Fruit fly (Drosophila melanogaster) whole organism, embryonic: ENCODE measurements around the gene Teh1.
A peak's percentile ranks its signal among the peaks of the same experiment; 100 is the strongest.

Experiments used
- Abd-B ChIP-seq: fragments of 200-800 bp; sonication (Bioruptor generic); optimal IDR thresholded peaks from 2 replicates; lab custom pipeline; 2018; ENCODE audit warnings: missing biosample characterization, mild to moderate bottlenecking, missing genetic modification characterization, moderate library complexity
- Aef1 ChIP-seq: fragments of 200-800 bp; sonication (Bioruptor generic); IDR thresholded peaks from 3 replicates; pipeline ENCODE4 v1.3.6; 2022; ENCODE audit warnings: missing biosample characterization, missing genetic modification characterization
- Bdp1 ChIP-seq: fragments of 200-800 bp; sonication (Bioruptor generic); optimal IDR thresholded peaks from 3 replicates; lab custom pipeline; 2016; ENCODE audit warnings: missing biosample characterization, missing genetic modification characterization
- CG1024 ChIP-seq: fragments of 200-800 bp; sonication (Bioruptor generic); IDR thresholded peaks from 2 replicates; pipeline ENCODE4 v1.3.6; 2022; ENCODE audit warnings: missing biosample characterization, missing genetic modification characterization
- CG11456 ChIP-seq: fragments of 200-800 bp; sonication (Bioruptor generic); IDR thresholded peaks from 3 replicates; pipeline ENCODE4 v1.3.6; 2022; ENCODE audit warnings: missing biosample characterization, missing genetic modification characterization
- CG13775 ChIP-seq: fragments of 200-800 bp; sonication (Bioruptor generic); optimal IDR thresholded peaks from 3 replicates; lab custom pipeline; 2017; ENCODE audit warnings: missing biosample characterization, mild to moderate bottlenecking, missing genetic modification characterization
- CG14441 ChIP-seq: fragments of 200-800 bp; sonication (Bioruptor generic); IDR thresholded peaks from 2 replicates; pipeline ENCODE4 v1.3.6; 2022; ENCODE audit warnings: missing biosample characterization, missing genetic modification characterization
- CG14965 ChIP-seq: fragments of 200-800 bp; sonication (Bioruptor generic); optimal IDR thresholded peaks from 2 replicates; lab custom pipeline; 2016; ENCODE audit warnings: missing biosample characterization, missing genetic modification characterization, borderline replicate concordance
- CG16813 ChIP-seq: fragments of 200-800 bp; sonication (Bioruptor generic); IDR thresholded peaks from 3 replicates; pipeline ENCODE4 v1.3.6; 2022; ENCODE audit warnings: missing biosample characterization, missing genetic modification characterization; ENCODE audit not compliant: partially characterized antibody
- CG16815 ChIP-seq: fragments of 200-800 bp; sonication (Bioruptor generic); optimal IDR thresholded peaks from 3 replicates; lab custom pipeline; 2017; ENCODE audit warnings: missing biosample characterization, mild to moderate bottlenecking, missing genetic modification characterization
- CG17186 ChIP-seq: fragments of 200-800 bp; sonication (Bioruptor generic); optimal IDR thresholded peaks from 3 replicates; lab custom pipeline; 2017; ENCODE audit warnings: missing biosample characterization, missing genetic modification reagents, missing genetic modification characterization
- CG17359 ChIP-seq: fragments of 200-800 bp; sonication (Bioruptor generic); optimal IDR thresholded peaks from 3 replicates; lab custom pipeline; 2018; ENCODE audit warnings: missing biosample characterization, mild to moderate bottlenecking, missing genetic modification characterization, moderate library complexity
- CG17612 ChIP-seq: fragments of 200-800 bp; sonication (Bioruptor generic); IDR thresholded peaks from 2 replicates; pipeline ENCODE4 v1.3.6; 2022; ENCODE audit warnings: missing biosample characterization, missing genetic modification characterization
- CG17829 ChIP-seq: fragments of 200-800 bp; optimal IDR thresholded peaks from 2 replicates; lab custom pipeline; 2019; ENCODE audit warnings: missing biosample characterization, mild to moderate bottlenecking, missing genetic modification characterization, moderate library complexity
- CG2875 ChIP-seq: fragments of 200-800 bp; sonication (Bioruptor generic); optimal IDR thresholded peaks from 2 replicates; lab custom pipeline; 2017; ENCODE audit warnings: missing biosample characterization, mild to moderate bottlenecking, missing genetic modification characterization, missing genetic modification reagents
- CG3281 ChIP-seq: fragments of 200-800 bp; sonication (Bioruptor generic); optimal IDR thresholded peaks from 3 replicates; lab custom pipeline; 2017; ENCODE audit warnings: missing biosample characterization, mild to moderate bottlenecking, missing genetic modification characterization
- CG4360 ChIP-seq: fragments of 200-800 bp; sonication (Bioruptor generic); IDR thresholded peaks from 2 replicates; pipeline ENCODE4 v1.3.6; 2022; ENCODE audit warnings: missing biosample characterization, missing genetic modification characterization
- CG5245 ChIP-seq: fragments of 200-800 bp; sonication (Bioruptor generic); optimal IDR thresholded peaks from 3 replicates; lab custom pipeline; 2016; ENCODE audit warnings: missing biosample characterization, missing genetic modification characterization
- CG6254 ChIP-seq: fragments of 200-800 bp; sonication (Bioruptor generic); optimal IDR thresholded peaks from 3 replicates; lab custom pipeline; 2017; ENCODE audit warnings: mild to moderate bottlenecking, missing biosample characterization, missing genetic modification reagents, missing genetic modification characterization
- CG6765 ChIP-seq: fragments of 200-800 bp; sonication (Bioruptor generic); optimal IDR thresholded peaks from 3 replicates; lab custom pipeline; 2017; ENCODE audit warnings: missing biosample characterization, mild to moderate bottlenecking, missing genetic modification characterization
- CG6813 ChIP-seq: fragments of 200-800 bp; sonication (Bioruptor generic); optimal IDR thresholded peaks from 2 replicates; lab custom pipeline; 2017; ENCODE audit warnings: missing biosample characterization, missing genetic modification characterization, mild to moderate bottlenecking, moderate library complexity, missing genetic modification reagents
- CG6854 ChIP-seq: fragments of 200-800 bp; sonication (Bioruptor generic); optimal IDR thresholded peaks from 3 replicates; lab custom pipeline; 2017; ENCODE audit warnings: missing biosample characterization, mild to moderate bottlenecking, missing genetic modification characterization
- CG7786 ChIP-seq: fragments of 200-800 bp; sonication (Bioruptor generic); optimal IDR thresholded peaks from 2 replicates; lab custom pipeline; 2016; ENCODE audit warnings: missing biosample characterization, missing genetic modification characterization
- CG9817 ChIP-seq: fragments of 200-800 bp; sonication (Bioruptor generic); optimal IDR thresholded peaks from 2 replicates; lab custom pipeline; 2018; ENCODE audit warnings: missing biosample characterization, mild to moderate bottlenecking, missing genetic modification characterization, moderate library complexity
- CkIIα-i1 ChIP-seq: fragments of 200-800 bp; sonication (Bioruptor generic); IDR thresholded peaks from 2 replicates; pipeline ENCODE4 v1.3.6; 2022; ENCODE audit warnings: missing biosample characterization, missing genetic modification characterization
- CoRest ChIP-seq: fragments of 200-800 bp; sonication (Bioruptor generic); optimal IDR thresholded peaks from 3 replicates; lab custom pipeline; 2018; ENCODE audit warnings: missing biosample characterization, mild to moderate bottlenecking, missing genetic modification characterization, moderate library complexity
- D19A ChIP-seq: fragments of 200-800 bp; optimal IDR thresholded peaks from 3 replicates; lab custom pipeline; 2019; ENCODE audit warnings: missing biosample characterization, mild to moderate bottlenecking, missing genetic modification characterization, moderate library complexity
- Dfd ChIP-seq, 2 experiments: fragments of >200 bp; optimal IDR thresholded peaks; 2 replicates each; lab custom pipeline; 2017; ENCODE audit warnings: missing biosample characterization in 2 of 2, missing genetic modification characterization in 2 of 2
- H2.0 ChIP-seq: fragments of 200-800 bp; sonication (Bioruptor generic); IDR thresholded peaks from 2 replicates; pipeline ENCODE4 v1.3.6; 2022; ENCODE audit warnings: missing biosample characterization, missing genetic modification characterization
- HHEX ChIP-seq: fragments of 200-800 bp; sonication (Bioruptor generic); optimal IDR thresholded peaks from 3 replicates; lab custom pipeline; 2017; ENCODE audit warnings: missing biosample characterization, mild to moderate bottlenecking, missing genetic modification characterization, missing genetic modification reagents
- HmgD ChIP-seq: fragments of 200-800 bp; sonication (Bioruptor generic); optimal IDR thresholded peaks from 3 replicates; lab custom pipeline; 2016; ENCODE audit warnings: missing biosample characterization, missing genetic modification characterization
- Hmr ChIP-seq: fragments of 200-800 bp; sonication (Bioruptor generic); optimal IDR thresholded peaks from 3 replicates; lab custom pipeline; 2017; ENCODE audit warnings: mild to moderate bottlenecking, missing biosample characterization, missing genetic modification reagents, missing genetic modification characterization
- Lim3 ChIP-seq: fragments of 200-800 bp; sonication (Bioruptor generic); IDR thresholded peaks from 2 replicates; pipeline ENCODE4 v1.3.6; 2022; ENCODE audit warnings: missing biosample characterization, missing genetic modification characterization
- MTF-1 ChIP-seq: fragments of 200-800 bp; sonication (Bioruptor generic); optimal IDR thresholded peaks from 2 replicates; lab custom pipeline; 2018; ENCODE audit warnings: missing biosample characterization, mild to moderate bottlenecking, missing genetic modification characterization, borderline replicate concordance
- PHDP ChIP-seq: fragments of 200-800 bp; sonication (Bioruptor generic); optimal IDR thresholded peaks from 3 replicates; lab custom pipeline; 2018; ENCODE audit warnings: missing biosample characterization, mild to moderate bottlenecking, missing genetic modification characterization, moderate library complexity
- abd-A ChIP-seq: fragments of 200-800 bp; sonication (Bioruptor generic); optimal IDR thresholded peaks from 3 replicates; lab custom pipeline; 2019; ENCODE audit warnings: missing biosample characterization, mild to moderate bottlenecking, missing genetic modification characterization, moderate library complexity
- ac ChIP-seq: fragments of 200-800 bp; sonication (Bioruptor generic); optimal IDR thresholded peaks from 3 replicates; lab custom pipeline; 2017; ENCODE audit warnings: missing biosample characterization, mild to moderate bottlenecking, missing genetic modification characterization
- ap ChIP-seq: fragments of 200-800 bp; sonication (Bioruptor generic); IDR thresholded peaks from 2 replicates; pipeline ENCODE4 v1.3.6; 2022; ENCODE audit warnings: missing biosample characterization, missing genetic modification characterization
- bab2 ChIP-seq: fragments of 200-800 bp; sonication (Bioruptor generic); optimal IDR thresholded peaks from 2 replicates; lab custom pipeline; 2016; ENCODE audit warnings: missing biosample characterization, missing genetic modification characterization
- bigmax ChIP-seq: fragments of 200-800 bp; sonication (Bioruptor generic); optimal IDR thresholded peaks from 2 replicates; lab custom pipeline; 2018; ENCODE audit warnings: missing biosample characterization, mild to moderate bottlenecking, missing genetic modification characterization
- gsb-n ChIP-seq: fragments of 200-800 bp; sonication (Bioruptor generic); optimal IDR thresholded peaks from 3 replicates; lab custom pipeline; 2018; ENCODE audit warnings: missing biosample characterization, mild to moderate bottlenecking, missing genetic modification characterization
- lov ChIP-seq, 2 experiments: fragments of 200-800 bp in 1 of 2; fragments of >200 bp in 1 of 2; sonication (Bioruptor generic) in 1 of 2; IDR thresholded peaks in 1 of 2; optimal IDR thresholded peaks in 1 of 2; 2 replicates in 1 of 2; 3 replicates in 1 of 2; pipeline versions ENCODE4 v1.3.6 to Lab custom; 2017 to 2022; ENCODE audit warnings: missing biosample characterization in 1 of 2, missing genetic modification characterization in 1 of 2
- nau ChIP-seq: fragments of 200-800 bp; sonication (Bioruptor generic); optimal IDR thresholded peaks from 3 replicates; lab custom pipeline; 2017; ENCODE audit warnings: missing biosample characterization, mild to moderate bottlenecking, missing genetic modification characterization, missing genetic modification reagents
- p53 ChIP-seq: fragments of 200-800 bp; sonication (Bioruptor generic); optimal IDR thresholded peaks from 2 replicates; lab custom pipeline; 2016; ENCODE audit warnings: missing biosample characterization, missing genetic modification characterization
- pum ChIP-seq: fragments of 200-800 bp; sonication (Bioruptor generic); optimal IDR thresholded peaks from 2 replicates; lab custom pipeline; 2016; ENCODE audit warnings: missing biosample characterization, missing genetic modification characterization
- rib ChIP-seq: fragments of 200-800 bp; sonication (Bioruptor generic); IDR thresholded peaks from 2 replicates; pipeline ENCODE4 v1.3.6; 2022; ENCODE audit warnings: missing biosample characterization, missing genetic modification characterization
- sens-2 ChIP-seq: fragments of 200-800 bp; sonication (Bioruptor generic); IDR thresholded peaks from 2 replicates; pipeline ENCODE4 v1.3.6; 2022; ENCODE audit warnings: missing biosample characterization, missing genetic modification characterization
- slou ChIP-seq: fragments of 200-800 bp; sonication (Bioruptor generic); optimal IDR thresholded peaks from 3 replicates; lab custom pipeline; 2016; ENCODE audit warnings: missing biosample characterization, missing genetic modification characterization
- slp2 ChIP-seq: fragments of 200-800 bp; sonication (Bioruptor generic); optimal IDR thresholded peaks from 2 replicates; lab custom pipeline; 2016; ENCODE audit warnings: missing biosample characterization, missing genetic modification characterization

Gene Teh1

DNA sequence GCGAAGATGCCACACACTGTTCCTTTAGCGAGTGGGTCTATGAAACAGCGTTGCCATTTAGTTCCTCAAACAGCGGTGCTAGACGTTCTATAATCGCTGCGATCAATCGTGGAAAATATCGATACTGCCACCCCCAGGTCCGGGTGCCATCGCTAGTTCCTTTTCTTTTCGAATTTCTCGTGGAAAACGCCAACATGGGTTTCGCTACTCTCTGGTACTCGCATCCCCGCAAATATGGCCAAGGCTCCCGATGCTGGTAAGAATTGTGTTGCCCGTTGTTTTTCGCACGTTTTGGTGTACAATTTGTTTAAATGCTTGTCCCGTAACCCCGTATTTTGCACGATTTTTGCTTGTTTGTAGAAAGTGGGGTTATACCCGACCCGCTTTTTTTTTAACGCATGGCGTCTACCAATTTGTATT lies 90.0 kb downstream of the Teh1 start, which contains the start of gene RpS29 (continued):
- TF ChIP-seq nau (GFP tag; lab: Kevin White, UChicago) = no peak
- no peak for TF ChIP-seq ac (GFP tag; lab: Kevin White, UChicago)
- TF ChIP-seq slp2 (GFP tag; lab: Kevin White, UChicago) = peak; percentile 63
- peak; percentile 82 for TF ChIP-seq CG6813 (GFP tag; lab: Kevin White, UChicago)
- 0 out of 2 replicates have a peak, but pooled peaks have one; percentile 33 for TF ChIP-seq CkIIα-i1 (GFP tag; lab: Robert Waterston, UW)
- TF ChIP-seq CG16815 (GFP tag; lab: Kevin White, UChicago) = peak; percentile 2
- peak; percentile 79 for TF ChIP-seq MTF-1
- TF ChIP-seq lov (optimal IDR thresholded peaks at IDR 0.05; lab: Kevin White, UChicago) = no peak
- peak; percentile 62; the same call in 1 of the 3 replicates for TF ChIP-seq lov (GFP tag; IDR thresholded peaks at IDR 0.05; lab: Robert Waterston, UW)
- peak; percentile 81 for TF ChIP-seq pum (GFP tag; lab: Kevin White, UChicago)
- TF ChIP-seq CG7786 (GFP tag; lab: Kevin White, UChicago) = peak; percentile 86
- TF ChIP-seq sens-2 (GFP tag; lab: Robert Waterston, UW) = no peak; the same call in 1 of the 2 replicates
- TF ChIP-seq CoRest (tag; lab: Kevin White, UChicago) = peak; percentile 63
- TF ChIP-seq CG17186 = peak; percentile 90
- TF ChIP-seq bigmax (GFP tag; lab: Kevin White, UChicago) = peak; percentile 99
- peak; percentile 40 for TF ChIP-seq Abd-B
- peak; percentile 95 for TF ChIP-seq CG11456 (GFP tag; lab: Robert Waterston, UW)
- peak; percentile 52; the same call in 1 of the 2 replicates for TF ChIP-seq rib (GFP tag; lab: Robert Waterston, UW)
- TF ChIP-seq H2.0 = peak; percentile 74
- TF ChIP-seq CG2875 (GFP tag; lab: Kevin White, UChicago) = peak; percentile 43
- TF ChIP-seq CG9817 (tag; lab: Kevin White, UChicago) = peak; percentile 83
- peak; percentile 77 for TF ChIP-seq Aef1
- TF ChIP-seq HmgD (GFP tag; lab: Kevin White, UChicago) = peak; percentile 92
- TF ChIP-seq Lim3 (GFP tag; lab: Robert Waterston, UW) = peak; percentile 46; the same call in 1 of the 2 replicates
- peak; percentile 74 for TF ChIP-seq CG17829 (tag; lab: Kevin White, UChicago)
- peak; percentile 93 for TF ChIP-seq CG16813
- peak; percentile 77 for TF ChIP-seq CG14441
- peak; percentile 83 for TF ChIP-seq CG6765 (GFP tag; lab: Kevin White, UChicago)
- peak; percentile 85 for TF ChIP-seq CG3281 (GFP tag; lab: Kevin White, UChicago)
- TF ChIP-seq abd-A (tag; lab: Kevin White, UChicago) = no peak
- TF ChIP-seq ap (GFP tag; lab: Robert Waterston, UW) = no peak
- no peak for TF ChIP-seq CG6254 (GFP tag; lab: Kevin White, UChicago)
- TF ChIP-seq CG6854 (GFP tag; lab: Kevin White, UChicago) = peak; percentile 66
- peak; percentile 31; the same call in 1 of the 2 replicates for TF ChIP-seq CG17612
- TF ChIP-seq CG1024 (GFP tag; lab: Robert Waterston, UW) = peak; percentile 64
- peak; percentile 94 for TF ChIP-seq Hmr (GFP tag; lab: Kevin White, UChicago)
- TF ChIP-seq PHDP (tag; lab: Kevin White, UChicago) = peak; percentile 67
- TF ChIP-seq gsb-n (tag; lab: Kevin White, UChicago) = peak; percentile 54
- peak; percentile 64 for TF ChIP-seq CG17359 (tag; lab: Kevin White, UChicago)
- TF ChIP-seq CG14965 (GFP tag; lab: Kevin White, UChicago) = peak; percentile 21
- peak; percentile 79 for TF ChIP-seq slou
- peak; percentile 34 for TF ChIP-seq D19A (tag; lab: Kevin White, UChicago)
- peak; percentile 77 for TF ChIP-seq CG13775 (GFP tag; lab: Kevin White, UChicago)
- peak; percentile 86 for TF ChIP-seq bab2 (GFP tag; lab: Kevin White, UChicago)
- peak; percentile 76 for TF ChIP-seq Bdp1
- no peak for TF ChIP-seq Dfd (GFP tag; optimal IDR thresholded peaks at IDR 0.05; lab: Kevin White, UChicago)
- peak; percentile 66 for TF ChIP-seq CG5245 (GFP tag; lab: Kevin White, UChicago)
- peak; percentile 82 for TF ChIP-seq HHEX (GFP tag; lab: Kevin White, UChicago)
- TF ChIP-seq CG4360 = no peak
- peak; percentile 83 for TF ChIP-seq p53
